Worm (Caenorhabditis elegans) whole organism, mixed stage, embryonic: ENCODE measurements around the gene nspe-6.

ENCODE experiments used
- bed-3 ChIP-seq: fragments of 200-800 bp; sonication (Bioruptor generic); optimal IDR thresholded peaks from 3 replicates; lab custom pipeline; 2018; ENCODE audit warnings: mild to moderate bottlenecking, missing genetic modification characterization, moderate library complexity, missing compliant biosample characterization
- lsy-2 ChIP-seq: fragments of 150-350 bp; optimal IDR thresholded peaks from 2 replicates; lab custom pipeline; 2014; ENCODE audit warnings: missing biosample characterization, missing genetic modification characterization
- pha-4 ChIP-seq: fragments of 150-350 bp; optimal IDR thresholded peaks from 2 replicates; lab custom pipeline; 2018; ENCODE audit warnings: missing biosample characterization, missing genetic modification reagents, missing genetic modification characterization
- snpc-4 ChIP-seq: fragments of 150-350 bp; optimal IDR thresholded peaks from 2 replicates; lab custom pipeline; 2014; ENCODE audit warnings: missing biosample characterization, missing genetic modification characterization
- sptf-1 ChIP-seq: sonication (generic microtip); optimal IDR thresholded peaks from 2 replicates; lab custom pipeline; 2017; ENCODE audit warnings: mild to moderate bottlenecking, missing genetic modification characterization, moderate library complexity, missing compliant biosample characterization
- unc-62 ChIP-seq: fragments of 150-350 bp; optimal IDR thresholded peaks from 2 replicates; lab custom pipeline; 2014; ENCODE audit warnings: missing biosample characterization, missing genetic modification reagents, missing genetic modification characterization
- ztf-11 ChIP-seq: fragments of 150-350 bp; optimal IDR thresholded peaks from 2 replicates; lab custom pipeline; 2014; ENCODE audit warnings: missing biosample characterization, missing genetic modification characterization

DNA sequence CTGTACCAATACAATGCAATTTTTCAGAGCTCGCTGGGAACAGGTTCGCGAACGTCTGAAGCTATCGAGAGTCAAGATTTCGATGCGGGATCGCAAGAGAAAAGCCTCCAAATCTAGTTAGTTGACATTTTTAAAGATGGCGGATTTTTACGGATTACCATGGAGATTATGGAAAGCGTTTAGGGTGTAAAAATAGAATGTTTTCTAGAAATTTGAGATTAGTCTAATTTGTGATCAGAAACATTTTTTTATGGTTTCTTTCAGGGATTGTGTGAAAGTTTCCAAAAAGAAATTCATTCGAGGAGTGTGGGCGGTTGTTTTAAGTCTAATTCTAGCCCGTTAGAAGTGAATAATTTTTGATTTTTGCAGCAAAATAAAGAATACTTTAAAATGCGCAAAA lies 39.8 kb upstream of the nspe-6 start:
- no peak for TF ChIP-seq unc-62 (GFP tag; lab: Kevin White, UChicago)
- no peak for TF ChIP-seq pha-4
- TF ChIP-seq bed-3 (GFP tag; lab: Kevin White, UChicago): no peak
- TF ChIP-seq ztf-11: no peak
- no peak for TF ChIP-seq sptf-1 (tag; lab: Kevin White, UChicago)
- TF ChIP-seq snpc-4 (tag; lab: Kevin White, UChicago): no peak
- TF ChIP-seq lsy-2 (tag; lab: Kevin White, UChicago): no peak
